Fruit fly (Drosophila melanogaster): ENCODE data around the gene Prosbeta7.
A peak's percentile ranks its signal among the peaks of the same experiment; 100 is the strongest.

Prosbeta7 gene

dm6 chr3R:5354373-5355134 lies 3.6 kb downstream of the Prosbeta7 start, which contains the start of the genes CG11999 and CG1161 (continued):
- TF ChIP-seq CG8359 (GFP tag; optimal IDR thresholded peaks at IDR 0.05; ENCODE audit: borderline replicate concordance) (no peak), Nf-YC (tag; optimal IDR thresholded peaks at IDR 0.05) (peak; percentile 94), trem (tag; optimal IDR thresholded peaks at IDR 0.05) (peak; percentile 30), tap (tag; optimal IDR thresholded peaks at IDR 0.05) (no peak), nmo (GFP tag; optimal IDR thresholded peaks at IDR 0.05) (peak; percentile 55), CG11504 (tag; optimal IDR thresholded peaks at IDR 0.05) (peak; percentile 47), CG15514 (GFP tag; optimal IDR thresholded peaks at IDR 0.05) (peak; percentile 99), CG9727 (GFP tag; optimal IDR thresholded peaks at IDR 0.05) (peak; percentile 19), CG3726 (GFP tag; IDR thresholded peaks at IDR 0.05) (no peak), CG17328 (GFP tag; IDR thresholded peaks at IDR 0.05) (no peak), ara (GFP tag; IDR thresholded peaks at IDR 0.05) (no peak), CG6791 (GFP tag; IDR thresholded peaks at IDR 0.05; ENCODE audit: partially characterized antibody) (0 out of 3 replicates have a peak, but pooled peaks have one; percentile 22), Usf (GFP tag; optimal IDR thresholded peaks at IDR 0.05) (no peak), sc (optimal IDR thresholded peaks at IDR 0.05) (no peak), sc (GFP tag; optimal IDR thresholded peaks at IDR 0.05) (no peak), CG4282 (GFP tag; optimal IDR thresholded peaks at IDR 0.05) (no peak), HLH3B (GFP tag; IDR thresholded peaks at IDR 0.05) (no peak), zen (tag; optimal IDR thresholded peaks at IDR 0.05) (peak; percentile 40), pzg (GFP tag; optimal IDR thresholded peaks at IDR 0.05) (peak; percentile 33), CG10267 (tag; optimal IDR thresholded peaks at IDR 0.05) (peak; percentile 43), Eip74EF (GFP tag; optimal IDR thresholded peaks at IDR 0.05) (no peak), Antp (GFP tag; optimal IDR thresholded peaks at IDR 0.05) (no peak), dmrt11E (tag; optimal IDR thresholded peaks at IDR 0.05) (peak; percentile 9), NfI (GFP tag; optimal IDR thresholded peaks at IDR 0.05) (no peak), cad (GFP tag; optimal IDR thresholded peaks at IDR 0.05) (no peak), ssp (GFP tag; IDR thresholded peaks at IDR 0.05) (no peak)

dm6 chr3R:5350393-5350972 lies 7.7 kb downstream of the Prosbeta7 start, which contains the start of gene mtd:
Gene mtd, minus strand, starts transcription at chr3R:5350443.
- TF ChIP-seq Trl (optimal IDR thresholded peaks at IDR 0.05) (peak in 1 of 2 experiments; percentile 8), Trl (GFP tag; optimal IDR thresholded peaks at IDR 0.05) (no peak), CG6813 (GFP tag; optimal IDR thresholded peaks at IDR 0.05) (no peak), Ets65A (GFP tag) (peak; percentile 94), hth (optimal IDR thresholded peaks at IDR 0.05) (no peak), CG14965 (GFP tag; optimal IDR thresholded peaks at IDR 0.05; ENCODE audit: borderline replicate concordance) (no peak), Oaz (GFP tag; IDR thresholded peaks at IDR 0.05) (no peak), E2f1 (GFP tag; IDR thresholded peaks at IDR 0.05) (no peak), rib (GFP tag; IDR thresholded peaks at IDR 0.05) (no peak), CG9932 (GFP tag; IDR thresholded peaks at IDR 0.05) (peak; percentile 17; the same call in 1 of the 2 replicates), Med (GFP tag) (peak; percentile 82), CG13894 (tag; optimal IDR thresholded peaks at IDR 0.05) (no peak), crol (GFP tag; IDR thresholded peaks at IDR 0.05) (peak; percentile 77), Dp (GFP tag; optimal IDR thresholded peaks at IDR 0.05) (no peak), ewg (GFP tag; optimal IDR thresholded peaks at IDR 0.05) (peak; percentile 87), CG33213 (GFP tag; optimal IDR thresholded peaks at IDR 0.05) (no peak), chinmo (GFP tag; IDR thresholded peaks at IDR 0.05; ENCODE audit: partially characterized antibody) (0 out of 4 replicates have a peak, but pooled peaks have one; percentile 33), Nf-YA (GFP tag; IDR thresholded peaks at IDR 0.05) (no peak), CG1832 (GFP tag; optimal IDR thresholded peaks at IDR 0.05) (peak; percentile 27), Kr (GFP tag; optimal IDR thresholded peaks at IDR 0.05) (no peak), Drgx (GFP tag; IDR thresholded peaks at IDR 0.05) (peak; percentile 18; the same call in 1 of the 2 replicates), CG13624 (GFP tag; optimal IDR thresholded peaks at IDR 0.05) (peak; percentile 28), Bgb (GFP tag; IDR thresholded peaks at IDR 0.05; ENCODE audit: partially characterized antibody) (no peak), abd-A (tag; optimal IDR thresholded peaks at IDR 0.05) (peak; percentile 70)
